Fruit fly (Drosophila melanogaster) whole organism, adult: ENCODE results near the gene CG42458.

ENCODE experiments used
- CG11617 ChIP-seq: fragments of 200-800 bp; sonication (Bioruptor generic); optimal IDR thresholded peaks from 2 replicates; lab custom pipeline; 2017; ENCODE audit warnings: mild to moderate bottlenecking, missing biosample characterization, missing genetic modification reagents, missing genetic modification characterization
- CG1620 ChIP-seq: fragments of 200-800 bp; sonication (Bioruptor generic); optimal IDR thresholded peaks from 2 replicates; lab custom pipeline; 2016; ENCODE audit warnings: missing biosample characterization, missing genetic modification characterization
- CG33017 ChIP-seq: fragments of 200-800 bp; sonication (Bioruptor generic); optimal IDR thresholded peaks from 2 replicates; lab custom pipeline; 2018; ENCODE audit warnings: missing biosample characterization, mild to moderate bottlenecking, missing genetic modification characterization, moderate library complexity
- CG7045 ChIP-seq: fragments of 200-800 bp; sonication (Bioruptor generic); optimal IDR thresholded peaks from 2 replicates; lab custom pipeline; 2017; ENCODE audit warnings: missing biosample characterization, mild to moderate bottlenecking, missing genetic modification characterization
- Crg-1 ChIP-seq: fragments of 200-800 bp; sonication (Bioruptor generic); optimal IDR thresholded peaks from 2 replicates; lab custom pipeline; 2016; ENCODE audit warnings: missing biosample characterization, missing genetic modification characterization
- Hr96 ChIP-seq: fragments of 200-800 bp; sonication (Bioruptor generic); optimal IDR thresholded peaks from 2 replicates; lab custom pipeline; 2016; ENCODE audit warnings: missing biosample characterization, missing genetic modification characterization
- Mnt ChIP-seq: fragments of 200-800 bp; sonication (Bioruptor generic); optimal IDR thresholded peaks from 2 replicates; lab custom pipeline; 2016; ENCODE audit warnings: missing biosample characterization, mild to moderate bottlenecking, missing genetic modification characterization
- cnc ChIP-seq, 2 experiments: fragments of >200 bp; optimal IDR thresholded peaks; 2 replicates each; lab custom pipeline; 2017
- kay ChIP-seq: fragments of 200-800 bp; sonication (Bioruptor generic); peaks from one replicate; lab custom pipeline; 2016; ENCODE audit warnings: missing biosample characterization, missing genetic modification characterization, borderline replicate concordance
- tj ChIP-seq: fragments of 200-800 bp; sonication (Bioruptor generic); optimal IDR thresholded peaks from 3 replicates; lab custom pipeline; 2017; ENCODE audit warnings: missing biosample characterization, mild to moderate bottlenecking, missing genetic modification characterization, moderate library complexity

DNA sequence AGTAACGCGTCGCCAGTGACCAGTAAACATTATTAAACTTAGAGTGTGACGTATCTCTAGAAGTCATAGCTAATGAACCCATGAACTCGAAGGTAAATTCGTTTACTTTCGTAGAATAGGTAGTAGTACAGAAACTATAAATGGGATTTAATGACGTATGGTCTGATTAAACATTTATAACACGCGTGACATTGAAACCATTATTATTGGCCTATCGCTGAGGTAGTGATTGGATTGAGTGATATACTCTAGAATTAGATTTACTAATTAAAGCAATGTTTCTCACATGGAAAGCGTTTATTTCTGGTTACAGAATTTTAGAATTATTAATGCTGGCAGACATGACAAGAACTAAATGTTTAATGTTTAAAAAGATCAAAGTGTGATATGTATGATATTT is 46.8 kb upstream of the CG42458 start:
- no peak for TF ChIP-seq CG33017 (tag; lab: Kevin White, UChicago)
- TF ChIP-seq Hr96 (GFP tag; lab: Kevin White, UChicago), result no peak
- TF ChIP-seq CG11617 (GFP tag; lab: Kevin White, UChicago), result no peak
- TF ChIP-seq CG1620, result no peak
- TF ChIP-seq Mnt (GFP tag; lab: Kevin White, UChicago), result no peak
- TF ChIP-seq Crg-1, result no peak
- TF ChIP-seq CG7045 (GFP tag; lab: Kevin White, UChicago), result no peak
- no peak for TF ChIP-seq tj
- TF ChIP-seq kay (GFP tag; lab: Kevin White, UChicago), result no peak
- TF ChIP-seq cnc (optimal IDR thresholded peaks at IDR 0.05; lab: Kevin White, UChicago), result no peak
